Worm (Caenorhabditis elegans): Measurements from ENCODE around the gene F46C5.2.

DNA sequence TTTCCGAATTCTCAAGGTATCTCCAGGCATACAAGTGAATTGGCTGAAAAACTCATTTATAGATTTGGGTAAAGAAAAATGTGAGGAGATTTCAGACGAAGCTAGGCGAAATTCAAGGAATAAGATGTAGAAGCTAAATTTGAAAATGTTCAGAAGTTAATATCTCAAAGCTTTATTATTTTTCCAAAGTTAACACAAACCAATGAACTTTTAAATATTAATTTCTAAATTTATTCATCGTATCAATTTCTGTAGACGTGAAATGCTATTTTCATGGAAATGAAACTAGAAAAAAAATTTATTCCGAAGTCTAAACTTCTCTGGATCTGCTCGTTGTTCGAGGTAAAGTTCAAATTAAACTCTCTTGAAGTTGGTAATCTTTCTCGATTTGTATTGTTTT lies 16.2 kb upstream of the F46C5.2 start, which contains the start of gene agxt-1:
- TF ChIP-seq ztf-1 (GFP tag; conservative IDR thresholded peaks at IDR 0.05) (no peak), elt-1 (tag; optimal IDR thresholded peaks at IDR 0.05) (no peak)

All from whole organism, L2 larva.